Fruit fly (Drosophila melanogaster) whole organism, prepupa: ENCODE results near the gene P5CDh2.

Experiments
- CG16779 ChIP-seq: fragments of 200-800 bp; sonication (Bioruptor generic); optimal IDR thresholded peaks from 3 replicates; lab custom pipeline; 2017; ENCODE audit warnings: missing biosample characterization, mild to moderate bottlenecking, missing genetic modification characterization
- CG6792 ChIP-seq: fragments of 200-800 bp; sonication (Bioruptor generic); optimal IDR thresholded peaks from 3 replicates; lab custom pipeline; 2016; ENCODE audit warnings: missing biosample characterization, missing genetic modification characterization
- CG9139 ChIP-seq: fragments of 200-800 bp; sonication (Bioruptor generic); optimal IDR thresholded peaks from 3 replicates; lab custom pipeline; 2017; ENCODE audit warnings: missing biosample characterization, mild to moderate bottlenecking, missing genetic modification characterization
- Eip93F ChIP-seq: fragments of 200-800 bp; sonication (Bioruptor generic); optimal IDR thresholded peaks from 2 replicates; lab custom pipeline; 2016; ENCODE audit warnings: missing biosample characterization, mild to moderate bottlenecking, missing genetic modification characterization
- Lpt ChIP-seq: fragments of 200-800 bp; sonication (Bioruptor generic); optimal IDR thresholded peaks from 3 replicates; lab custom pipeline; 2016; ENCODE audit warnings: missing biosample characterization, missing genetic modification characterization
- Sox102F ChIP-seq: fragments of 200-800 bp; sonication (Bioruptor generic); optimal IDR thresholded peaks from 2 replicates; lab custom pipeline; 2016; ENCODE audit warnings: missing biosample characterization, mild to moderate bottlenecking, missing genetic modification characterization
- Sox14 ChIP-seq: fragments of 200-800 bp; sonication (Bioruptor generic); optimal IDR thresholded peaks from 3 replicates; lab custom pipeline; 2016; ENCODE audit warnings: missing biosample characterization, missing genetic modification characterization
- Sox15 ChIP-seq: fragments of 200-800 bp; sonication (Bioruptor generic); optimal IDR thresholded peaks from 3 replicates; lab custom pipeline; 2016; ENCODE audit warnings: missing biosample characterization, missing genetic modification characterization
- cyc ChIP-seq: fragments of 200-800 bp; sonication (Bioruptor generic); optimal IDR thresholded peaks from 3 replicates; lab custom pipeline; 2016; ENCODE audit warnings: missing biosample characterization, missing genetic modification characterization
- fd85E ChIP-seq: fragments of 200-800 bp; sonication (Bioruptor generic); optimal IDR thresholded peaks from 3 replicates; lab custom pipeline; 2016; ENCODE audit warnings: missing biosample characterization, missing genetic modification characterization

DNA sequence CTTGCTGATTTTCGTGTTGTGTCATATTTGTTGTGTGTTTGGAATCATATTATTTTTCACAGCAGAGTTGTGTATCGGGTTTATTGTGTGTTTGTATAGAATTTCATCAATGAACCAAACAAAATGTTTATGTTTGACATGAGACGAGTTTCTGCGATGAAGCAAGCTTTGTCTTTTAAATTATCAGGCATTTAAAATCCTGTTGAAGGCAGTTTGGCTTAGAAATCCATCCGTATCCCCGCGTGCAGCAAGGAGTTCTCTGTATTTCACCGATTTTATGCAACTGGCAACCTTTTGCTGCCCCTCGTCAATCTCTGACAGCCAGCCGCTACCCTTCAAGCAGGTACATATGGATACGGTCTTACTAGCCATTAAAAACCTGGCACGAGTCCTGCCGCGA, 9.9 kb upstream of the P5CDh2 start, which contains the start of the genes CG6569 and Cby:
- TF ChIP-seq Eip93F (no peak), Lpt (GFP tag; lab: Kevin White, UChicago) (no peak), Sox102F (GFP tag; lab: Kevin White, UChicago) (no peak), CG6792 (no peak), CG16779 (no peak), cyc (GFP tag; lab: Kevin White, UChicago) (no peak), Sox14 (no peak), CG9139 (GFP tag; lab: Kevin White, UChicago) (no peak), fd85E (GFP tag; lab: Kevin White, UChicago) (no peak), Sox15 (GFP tag; lab: Kevin White, UChicago) (no peak)
